Worm (Caenorhabditis elegans) whole organism, L4/young adult: ENCODE data around the gene nstp-2.

ENCODE experiments used
- W03F9.2 ChIP-seq: fragments of 150-350 bp; optimal IDR thresholded peaks from 2 replicates; lab custom pipeline; 2014; ENCODE audit warnings: missing biosample characterization, missing genetic modification characterization
- dao-5 ChIP-seq: sonication (generic microtip); optimal IDR thresholded peaks from 2 replicates; lab custom pipeline; 2016; ENCODE audit warnings: missing genotype, missing genetic modification characterization, moderate library complexity, missing compliant biosample characterization
- him-1 ChIP-seq: sonication (generic microtip); optimal IDR thresholded peaks from 2 replicates; lab custom pipeline; 2016; ENCODE audit warnings: missing genotype, missing genetic modification reagents, missing genetic modification characterization, missing compliant biosample characterization

DNA sequence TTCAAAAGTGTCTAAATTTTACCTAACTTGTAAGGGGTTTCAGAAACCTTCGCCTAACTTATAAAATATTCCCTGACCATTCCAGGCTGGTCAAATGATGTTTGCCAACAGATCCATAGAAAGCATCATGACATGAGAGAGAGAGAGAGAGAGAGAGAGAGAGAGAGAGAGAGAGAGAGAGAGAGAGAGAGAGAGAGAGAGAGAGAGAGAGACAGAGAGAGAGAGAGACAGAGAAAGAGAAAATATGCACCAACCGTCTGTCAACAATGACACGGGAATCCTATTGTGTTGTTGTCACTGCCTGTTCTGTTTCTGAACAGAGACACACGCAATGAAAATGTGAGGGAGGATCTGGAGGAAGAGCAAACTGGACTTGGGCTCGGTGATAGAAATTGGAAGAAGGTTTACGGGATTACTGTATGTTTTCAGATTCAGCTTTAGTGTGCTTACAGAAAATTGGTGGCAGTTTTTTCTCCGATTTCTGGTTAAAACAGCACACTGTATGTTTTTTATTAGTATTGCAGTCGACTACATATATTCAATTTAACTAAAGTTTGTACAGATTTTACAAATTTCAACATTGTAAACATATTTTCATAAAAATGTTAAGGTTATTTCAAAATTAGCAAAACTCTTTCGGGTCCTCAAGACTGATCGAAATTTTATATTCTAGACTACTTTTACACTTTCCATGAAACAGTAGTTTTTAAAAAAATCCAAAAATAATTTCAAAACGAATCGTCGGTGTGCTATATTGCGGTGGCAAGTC lies 29.8 kb downstream of the nstp-2 start:
- no peak for TF ChIP-seq him-1 (tag; lab: Kevin White, UChicago)
- no peak for TF ChIP-seq W03F9.2 (tag; lab: Kevin White, UChicago)
- no peak for TF ChIP-seq dao-5 (tag; lab: Kevin White, UChicago)
